Worm (Caenorhabditis elegans): ENCODE data around the gene K09E3.7.
"Not testable (repeated sequence)": the region's sequence is repeated elsewhere in the genome, so short reads cannot be mapped to it uniquely, and the experiment has no call there.

The K09E3.7 gene

ce11 chrX:17135704-17136103 is 1.4 kb upstream of the K09E3.7 start:
- no peak for TF ChIP-seq tra-4 (tag; optimal IDR thresholded peaks at IDR 0.05)

- TF ChIP-seq ets-7, F13C5.2, ceh-36 (tag; optimal IDR thresholded peaks at IDR 0.05): not testable (repeated sequence)
Observed at ce11 chrX:17117359-17117758, 17.0 kb downstream of the K09E3.7 start, which contains the start of gene K09E3.2. K09E3.2 (plus strand) TSS chrX:17117659.

ce11 chrX:17115089-17115488 is 19.2 kb downstream of the K09E3.7 start, which contains the start of gene lido-6:
lido-6 (minus strand) TSS chrX:17115189.
- TF ChIP-seq pes-1 (GFP tag; IDR thresholded peaks at IDR 0.05): no peak
- TF ChIP-seq ets-7 (tag; optimal IDR thresholded peaks at IDR 0.05): no peak
- TF ChIP-seq tra-4 (tag; optimal IDR thresholded peaks at IDR 0.05): no peak
- TF ChIP-seq hmg-4 (GFP tag; optimal IDR thresholded peaks at IDR 0.05): no peak
- no peak for TF ChIP-seq hmbx-1 (tag; optimal IDR thresholded peaks at IDR 0.05)
- TF ChIP-seq ceh-36 (tag; optimal IDR thresholded peaks at IDR 0.05): no peak
- no peak for TF ChIP-seq flt-1 (GFP tag; IDR thresholded peaks at IDR 0.05)
- TF ChIP-seq hnd-1 (tag; optimal IDR thresholded peaks at IDR 0.05): no peak
- TF ChIP-seq ceh-13 (GFP tag; optimal IDR thresholded peaks at IDR 0.05): no peak
- TF ChIP-seq scrt-1 (GFP tag; IDR thresholded peaks at IDR 0.05): no peak
- TF ChIP-seq F13C5.2 (tag; optimal IDR thresholded peaks at IDR 0.05): no peak
- no peak for TF ChIP-seq sea-1 (GFP tag; conservative IDR thresholded peaks at IDR 0.05)
- no peak for TF ChIP-seq aly-1 (tag; optimal IDR thresholded peaks at IDR 0.05)
- no peak for TF ChIP-seq B0310.2 (tag; optimal IDR thresholded peaks at IDR 0.05)
- TF ChIP-seq ama-1 (optimal IDR thresholded peaks at IDR 0.05): no peak
- TF ChIP-seq tbx-11 (GFP tag; IDR thresholded peaks at IDR 0.05): no peak

- TF ChIP-seq B0310.2 (tag; optimal IDR thresholded peaks at IDR 0.05) (no peak), ceh-36 (tag; optimal IDR thresholded peaks at IDR 0.05) (no peak), ets-7 (tag; optimal IDR thresholded peaks at IDR 0.05) (no peak), flt-1 (GFP tag; IDR thresholded peaks at IDR 0.05) (no peak), ceh-13 (GFP tag; optimal IDR thresholded peaks at IDR 0.05) (no peak), tbx-11 (GFP tag; IDR thresholded peaks at IDR 0.05) (no peak), sea-1 (GFP tag; conservative IDR thresholded peaks at IDR 0.05) (no peak), hnd-1 (tag; optimal IDR thresholded peaks at IDR 0.05) (no peak), aly-1 (tag; optimal IDR thresholded peaks at IDR 0.05) (no peak), F13C5.2 (tag; optimal IDR thresholded peaks at IDR 0.05) (no peak)
Observed at ce11 chrX:17110555-17110954, 23.8 kb downstream of the K09E3.7 start, which contains the start of gene lido-5. lido-5 (minus strand) TSS chrX:17110655.

- TF ChIP-seq tbx-11 (GFP tag; IDR thresholded peaks at IDR 0.05): no peak
- TF ChIP-seq F13C5.2 (tag; optimal IDR thresholded peaks at IDR 0.05): no peak
- TF ChIP-seq sea-1 (GFP tag; conservative IDR thresholded peaks at IDR 0.05): no peak
- no peak for TF ChIP-seq hmbx-1 (tag; optimal IDR thresholded peaks at IDR 0.05)
- no peak for TF ChIP-seq ama-1 (optimal IDR thresholded peaks at IDR 0.05)
- TF ChIP-seq aly-1 (tag; optimal IDR thresholded peaks at IDR 0.05): no peak
- no peak for TF ChIP-seq hmg-4 (GFP tag; optimal IDR thresholded peaks at IDR 0.05)
- no peak for TF ChIP-seq scrt-1 (GFP tag; IDR thresholded peaks at IDR 0.05)
- TF ChIP-seq ceh-36 (tag; optimal IDR thresholded peaks at IDR 0.05): no peak
- TF ChIP-seq B0310.2 (tag; optimal IDR thresholded peaks at IDR 0.05): no peak
- no peak for TF ChIP-seq flt-1 (GFP tag; IDR thresholded peaks at IDR 0.05)
- no peak for TF ChIP-seq hnd-1 (tag; optimal IDR thresholded peaks at IDR 0.05)
- no peak for TF ChIP-seq tra-4 (tag; optimal IDR thresholded peaks at IDR 0.05)
- no peak for TF ChIP-seq tbx-37 (GFP tag; conservative IDR thresholded peaks at IDR 0.05)
- TF ChIP-seq ceh-13 (GFP tag; optimal IDR thresholded peaks at IDR 0.05): no peak
- TF ChIP-seq ets-7 (tag; optimal IDR thresholded peaks at IDR 0.05): no peak
Observed at ce11 chrX:17107670-17108069, 26.7 kb downstream of the K09E3.7 start, which contains the start of gene lido-4. lido-4 (minus strand) TSS chrX:17107770.

- TF ChIP-seq tbx-11 (GFP tag; IDR thresholded peaks at IDR 0.05) (no peak), sea-1 (GFP tag; conservative IDR thresholded peaks at IDR 0.05) (no peak), ceh-13 (GFP tag; optimal IDR thresholded peaks at IDR 0.05) (no peak), tra-4 (tag; optimal IDR thresholded peaks at IDR 0.05) (no peak), scrt-1 (GFP tag; IDR thresholded peaks at IDR 0.05) (no peak), pes-1 (GFP tag; IDR thresholded peaks at IDR 0.05) (no peak), ama-1 (optimal IDR thresholded peaks at IDR 0.05) (no peak), ceh-36 (tag; optimal IDR thresholded peaks at IDR 0.05) (no peak), F13C5.2 (tag; optimal IDR thresholded peaks at IDR 0.05) (no peak), hmbx-1 (tag; optimal IDR thresholded peaks at IDR 0.05) (no peak), hmg-4 (GFP tag; optimal IDR thresholded peaks at IDR 0.05) (no peak)
Observed at ce11 chrX:17100656-17101055, 33.7 kb downstream of the K09E3.7 start, which contains the start of gene lido-2. lido-2 (minus strand) TSS chrX:17100756.

- TF ChIP-seq tbx-37 (GFP tag; conservative IDR thresholded peaks at IDR 0.05) (no peak), ceh-13 (GFP tag; optimal IDR thresholded peaks at IDR 0.05) (no peak), flt-1 (GFP tag; IDR thresholded peaks at IDR 0.05) (no peak), sea-1 (GFP tag; conservative IDR thresholded peaks at IDR 0.05) (no peak), aly-1 (tag; optimal IDR thresholded peaks at IDR 0.05) (no peak), ceh-36 (tag; optimal IDR thresholded peaks at IDR 0.05) (no peak), hmg-4 (GFP tag; optimal IDR thresholded peaks at IDR 0.05) (no peak), tra-4 (tag; optimal IDR thresholded peaks at IDR 0.05) (no peak), B0310.2 (tag; optimal IDR thresholded peaks at IDR 0.05) (no peak), hnd-1 (tag; optimal IDR thresholded peaks at IDR 0.05) (no peak), pes-1 (GFP tag; IDR thresholded peaks at IDR 0.05) (no peak), scrt-1 (GFP tag; IDR thresholded peaks at IDR 0.05) (no peak)
Observed at ce11 chrX:17096508-17097234, 37.7 kb downstream of the K09E3.7 start, which contains the start of gene lido-1. lido-1 (minus strand) TSS chrX:17096558.
